Fruit fly (Drosophila melanogaster) whole organism, adult: ENCODE data around the gene Pp2C1.

ENCODE experiments used
- CG11617 ChIP-seq: fragments of 200-800 bp; sonication (Bioruptor generic); optimal IDR thresholded peaks from 2 replicates; lab custom pipeline; 2017; ENCODE audit warnings: mild to moderate bottlenecking, missing biosample characterization, missing genetic modification reagents, missing genetic modification characterization
- CG12768 ChIP-seq: fragments of 200-800 bp; sonication (Bioruptor generic); optimal IDR thresholded peaks from 2 replicates; lab custom pipeline; 2017; ENCODE audit warnings: missing biosample characterization, missing genetic modification characterization, mild to moderate bottlenecking, moderate library complexity, missing genetic modification reagents
- CG14711 ChIP-seq: fragments of 200-800 bp; sonication (Bioruptor generic); optimal IDR thresholded peaks from 2 replicates; lab custom pipeline; 2018; ENCODE audit warnings: missing biosample characterization, mild to moderate bottlenecking, missing genetic modification characterization, moderate library complexity
- CG1620 ChIP-seq: fragments of 200-800 bp; sonication (Bioruptor generic); optimal IDR thresholded peaks from 2 replicates; lab custom pipeline; 2016; ENCODE audit warnings: missing biosample characterization, missing genetic modification characterization
- CG33017 ChIP-seq: fragments of 200-800 bp; sonication (Bioruptor generic); optimal IDR thresholded peaks from 2 replicates; lab custom pipeline; 2018; ENCODE audit warnings: missing biosample characterization, mild to moderate bottlenecking, missing genetic modification characterization, moderate library complexity
- CG5204 ChIP-seq: fragments of 200-800 bp; sonication (Bioruptor generic); optimal IDR thresholded peaks from 2 replicates; lab custom pipeline; 2016; ENCODE audit warnings: missing biosample characterization, missing genetic modification characterization
- CG7045 ChIP-seq: fragments of 200-800 bp; sonication (Bioruptor generic); optimal IDR thresholded peaks from 2 replicates; lab custom pipeline; 2017; ENCODE audit warnings: missing biosample characterization, mild to moderate bottlenecking, missing genetic modification characterization
- CG7101 ChIP-seq: fragments of 200-800 bp; sonication (Bioruptor generic); optimal IDR thresholded peaks from 2 replicates; lab custom pipeline; 2018; ENCODE audit warnings: missing biosample characterization, mild to moderate bottlenecking, missing genetic modification characterization, moderate library complexity
- Clk ChIP-seq: fragments of 200-800 bp; sonication (Bioruptor generic); optimal IDR thresholded peaks from 2 replicates; lab custom pipeline; 2017; ENCODE audit warnings: missing biosample characterization, missing genetic modification characterization
- Crg-1 ChIP-seq: fragments of 200-800 bp; sonication (Bioruptor generic); optimal IDR thresholded peaks from 2 replicates; lab custom pipeline; 2016; ENCODE audit warnings: missing biosample characterization, missing genetic modification characterization
- Hr96 ChIP-seq: fragments of 200-800 bp; sonication (Bioruptor generic); optimal IDR thresholded peaks from 2 replicates; lab custom pipeline; 2016; ENCODE audit warnings: missing biosample characterization, missing genetic modification characterization
- Mnt ChIP-seq: fragments of 200-800 bp; sonication (Bioruptor generic); optimal IDR thresholded peaks from 2 replicates; lab custom pipeline; 2016; ENCODE audit warnings: missing biosample characterization, mild to moderate bottlenecking, missing genetic modification characterization
- bab1 ChIP-seq: fragments of 200-800 bp; sonication (Bioruptor generic); optimal IDR thresholded peaks from 3 replicates; lab custom pipeline; 2019; ENCODE audit warnings: missing biosample characterization, mild to moderate bottlenecking, missing genetic modification characterization, moderate library complexity
- cic ChIP-seq: fragments of 200-800 bp; sonication (Bioruptor generic); optimal IDR thresholded peaks from 2 replicates; lab custom pipeline; 2017; ENCODE audit warnings: missing biosample characterization, mild to moderate bottlenecking, missing genetic modification characterization, moderate library complexity
- cnc ChIP-seq, 2 experiments: fragments of >200 bp; optimal IDR thresholded peaks; 2 replicates each; lab custom pipeline; 2017
- kay ChIP-seq: fragments of 200-800 bp; sonication (Bioruptor generic); peaks from one replicate; lab custom pipeline; 2016; ENCODE audit warnings: missing biosample characterization, missing genetic modification characterization, borderline replicate concordance
- ovo ChIP-seq: fragments of 200-800 bp; sonication (Bioruptor generic); optimal IDR thresholded peaks from 2 replicates; lab custom pipeline; 2016; ENCODE audit warnings: missing biosample characterization, missing genetic modification characterization
- pad ChIP-seq: fragments of 200-800 bp; sonication (Bioruptor generic); optimal IDR thresholded peaks from 3 replicates; lab custom pipeline; 2017; ENCODE audit warnings: missing biosample characterization, missing genetic modification characterization, mild to moderate bottlenecking, moderate library complexity, missing genetic modification reagents
- tj ChIP-seq: fragments of 200-800 bp; sonication (Bioruptor generic); optimal IDR thresholded peaks from 3 replicates; lab custom pipeline; 2017; ENCODE audit warnings: missing biosample characterization, mild to moderate bottlenecking, missing genetic modification characterization, moderate library complexity
- toe ChIP-seq: fragments of 200-800 bp; sonication (Bioruptor generic); optimal IDR thresholded peaks from 2 replicates; lab custom pipeline; 2016; ENCODE audit warnings: missing biosample characterization, missing genetic modification characterization

The Pp2C1 gene

DNA sequence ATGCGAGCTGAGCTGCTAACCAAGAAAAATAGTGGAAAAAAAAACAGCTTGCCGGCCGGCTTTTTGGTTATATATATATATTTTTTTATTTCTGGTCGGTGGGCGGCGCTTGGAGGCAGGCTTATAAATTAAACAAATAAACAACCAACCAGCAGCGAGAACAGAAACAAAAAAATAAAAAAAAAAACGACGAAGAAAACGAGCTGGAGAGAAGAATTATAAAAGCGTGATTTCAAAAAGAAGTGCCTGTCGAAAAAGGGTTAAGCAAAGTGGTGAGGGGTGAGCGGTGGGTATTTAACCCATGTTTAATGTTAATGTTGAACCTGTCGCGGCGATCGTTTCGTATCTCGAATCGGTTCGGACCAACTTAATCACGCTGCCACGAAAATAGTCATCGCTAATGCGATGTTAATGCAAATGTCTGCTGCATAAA lies 15.5 kb downstream of the Pp2C1 start:
- TF ChIP-seq Crg-1: no peak
- TF ChIP-seq Clk (GFP tag; lab: Kevin White, UChicago): no peak
- TF ChIP-seq cic (GFP tag; lab: Kevin White, UChicago): no peak
- no peak for TF ChIP-seq tj
- TF ChIP-seq Mnt (GFP tag; lab: Kevin White, UChicago): no peak
- no peak for TF ChIP-seq cnc (optimal IDR thresholded peaks at IDR 0.05; lab: Kevin White, UChicago)

- TF ChIP-seq cic (GFP tag; lab: Kevin White, UChicago) (no peak), bab1 (GFP tag; lab: Kevin White, UChicago) (no peak), CG1620 (GFP tag; lab: Kevin White, UChicago) (no peak), Hr96 (GFP tag; lab: Kevin White, UChicago) (no peak)
Measured at dm6 chrX:4669438-4669837, 17.3 kb downstream of the Pp2C1 start.

DNA sequence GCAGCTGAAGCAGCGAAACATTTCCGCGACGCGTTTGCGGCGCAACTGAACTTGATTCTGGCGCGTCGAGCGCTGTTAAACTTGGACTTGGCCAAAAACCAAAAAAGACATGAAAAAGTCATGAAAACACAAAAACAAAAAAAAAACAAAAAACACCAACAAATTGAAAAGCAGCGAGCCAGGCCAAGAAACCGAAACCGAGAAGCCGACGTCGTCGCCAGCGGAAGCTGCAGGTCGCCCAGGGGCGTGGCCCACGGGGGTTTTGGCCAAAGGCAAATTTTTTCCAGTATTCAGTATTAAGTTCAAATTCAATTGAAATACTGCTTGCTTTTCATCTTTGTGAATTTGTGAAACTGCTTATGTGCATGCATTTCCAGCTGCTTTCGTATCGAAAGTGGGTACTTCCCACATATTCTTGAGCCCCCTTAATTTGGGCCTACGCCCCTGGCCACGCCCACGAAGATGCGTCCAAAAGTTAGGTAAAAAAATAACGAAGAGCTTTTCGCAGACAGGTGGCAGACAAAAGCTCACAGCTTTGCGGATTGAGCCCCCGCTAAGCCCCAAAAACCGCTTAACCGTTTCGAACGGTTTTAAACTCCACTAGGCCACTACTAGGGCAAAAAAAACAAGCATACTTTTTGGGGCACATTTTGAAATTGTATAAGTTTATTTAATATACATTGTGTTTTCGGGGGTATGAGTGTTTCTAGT lies 19.9 kb downstream of the Pp2C1 start, which contains the start of gene CG3009:
Gene CG3009 (minus strand): TSS at position 51 of the 711 bp plus-strand sequence.
- TF ChIP-seq CG33017 (peak; percentile 83), bab1 (GFP tag; lab: Kevin White, UChicago) (peak; percentile 95), CG11617 (GFP tag; lab: Kevin White, UChicago) (peak; percentile 90), Mnt (GFP tag; lab: Kevin White, UChicago) (peak; percentile 89), toe (GFP tag; lab: Kevin White, UChicago) (peak; percentile 79), CG5204 (GFP tag; lab: Kevin White, UChicago) (peak; percentile 86), CG7101 (tag; lab: Kevin White, UChicago) (peak; percentile 92), ovo (peak; percentile 86), CG12768 (GFP tag; lab: Kevin White, UChicago) (peak; percentile 93), cnc (optimal IDR thresholded peaks at IDR 0.05; lab: Kevin White, UChicago) (no peak), CG1620 (GFP tag; lab: Kevin White, UChicago) (peak; percentile 87), kay (GFP tag; lab: Kevin White, UChicago) (peak; percentile 60), pad (GFP tag; lab: Kevin White, UChicago) (peak; percentile 80), CG7045 (peak; percentile 91), tj (peak; percentile 77), cic (GFP tag; lab: Kevin White, UChicago) (peak; percentile 19), Clk (GFP tag; lab: Kevin White, UChicago) (peak; percentile 86), CG14711 (tag; lab: Kevin White, UChicago) (peak; percentile 86), Crg-1 (peak; percentile 78), Hr96 (GFP tag; lab: Kevin White, UChicago) (peak; percentile 96)

DNA sequence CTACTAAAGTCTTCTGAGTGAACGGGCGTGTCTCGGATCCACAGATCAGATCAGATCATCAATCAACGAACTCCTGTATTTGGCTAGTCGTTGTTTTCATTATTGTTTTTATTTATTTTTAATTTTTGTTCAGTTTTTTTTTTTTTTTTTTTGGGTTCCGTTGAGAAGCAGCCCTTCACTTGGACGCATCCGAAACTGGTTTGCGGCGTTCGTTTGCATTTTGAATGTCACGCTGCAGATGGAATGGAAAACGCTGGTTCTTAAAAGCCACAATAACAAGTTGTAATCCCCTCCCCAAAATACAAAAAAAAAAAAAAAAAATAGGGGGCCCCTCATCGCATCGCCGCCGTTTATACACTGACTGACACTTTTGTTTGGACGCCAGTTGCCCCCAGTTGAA lies 22.6 kb downstream of the Pp2C1 start:
- no peak for TF ChIP-seq CG12768 (GFP tag; lab: Kevin White, UChicago)
- TF ChIP-seq cic (GFP tag; lab: Kevin White, UChicago): no peak
- no peak for TF ChIP-seq tj
- TF ChIP-seq Hr96 (GFP tag; lab: Kevin White, UChicago): no peak
- no peak for TF ChIP-seq Clk (GFP tag; lab: Kevin White, UChicago)
- TF ChIP-seq CG7101 (tag; lab: Kevin White, UChicago): no peak
- TF ChIP-seq Crg-1: no peak
- no peak for TF ChIP-seq kay (GFP tag; lab: Kevin White, UChicago)
- no peak for TF ChIP-seq bab1 (GFP tag; lab: Kevin White, UChicago)
- TF ChIP-seq pad (GFP tag; lab: Kevin White, UChicago): no peak
- TF ChIP-seq toe (GFP tag; lab: Kevin White, UChicago): no peak
- no peak for TF ChIP-seq Mnt (GFP tag; lab: Kevin White, UChicago)

dm6 chrX:4660642-4661252 lies 26.0 kb downstream of the Pp2C1 start:
- no peak for TF ChIP-seq toe (GFP tag; lab: Kevin White, UChicago)
- TF ChIP-seq Clk (GFP tag; lab: Kevin White, UChicago): no peak
- no peak for TF ChIP-seq ovo
- TF ChIP-seq kay (GFP tag; lab: Kevin White, UChicago): no peak
- no peak for TF ChIP-seq bab1 (GFP tag; lab: Kevin White, UChicago)
- no peak for TF ChIP-seq CG14711 (tag; lab: Kevin White, UChicago)
- TF ChIP-seq CG1620 (GFP tag; lab: Kevin White, UChicago): no peak
- TF ChIP-seq Crg-1: no peak
- TF ChIP-seq CG33017: no peak
- no peak for TF ChIP-seq CG7101 (tag; lab: Kevin White, UChicago)
- no peak for TF ChIP-seq cnc (optimal IDR thresholded peaks at IDR 0.05; lab: Kevin White, UChicago)
- TF ChIP-seq cic (GFP tag; lab: Kevin White, UChicago): no peak
- TF ChIP-seq CG5204 (GFP tag; lab: Kevin White, UChicago): no peak
- no peak for TF ChIP-seq Mnt (GFP tag; lab: Kevin White, UChicago)
- no peak for TF ChIP-seq pad (GFP tag; lab: Kevin White, UChicago)
- no peak for TF ChIP-seq CG7045
- no peak for TF ChIP-seq CG12768 (GFP tag; lab: Kevin White, UChicago)
- TF ChIP-seq CG11617 (GFP tag; lab: Kevin White, UChicago): no peak

DNA sequence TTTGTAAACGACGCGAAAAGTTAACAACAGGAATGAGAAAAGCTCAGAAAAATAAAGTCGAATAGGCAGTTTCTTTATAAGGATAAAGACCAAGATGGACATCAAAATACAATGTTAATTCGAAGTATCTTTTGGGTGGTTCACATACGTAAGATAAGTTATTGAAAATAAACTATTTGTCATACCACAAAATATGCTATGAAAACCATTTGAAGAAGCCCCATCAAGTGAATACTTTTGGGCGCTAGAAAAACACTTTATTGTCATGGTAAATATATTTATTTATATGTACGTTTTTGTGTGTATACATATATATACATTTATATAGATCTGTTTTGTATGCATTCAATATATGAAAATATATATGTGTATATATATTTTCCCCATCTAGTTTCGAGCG lies 28.8 kb downstream of the Pp2C1 start:
- TF ChIP-seq CG5204 (GFP tag; lab: Kevin White, UChicago) (no peak), Mnt (GFP tag; lab: Kevin White, UChicago) (no peak), kay (GFP tag; lab: Kevin White, UChicago) (no peak), Crg-1 (no peak), bab1 (GFP tag; lab: Kevin White, UChicago) (peak; percentile 13), Clk (GFP tag; lab: Kevin White, UChicago) (no peak), CG7045 (no peak), CG14711 (tag; lab: Kevin White, UChicago) (no peak)
